Fruit fly (Drosophila melanogaster): ENCODE data around the gene Pgant4.
A peak's percentile ranks its signal among the peaks of the same experiment; 100 is the strongest.

Gene Pgant4

DNA sequence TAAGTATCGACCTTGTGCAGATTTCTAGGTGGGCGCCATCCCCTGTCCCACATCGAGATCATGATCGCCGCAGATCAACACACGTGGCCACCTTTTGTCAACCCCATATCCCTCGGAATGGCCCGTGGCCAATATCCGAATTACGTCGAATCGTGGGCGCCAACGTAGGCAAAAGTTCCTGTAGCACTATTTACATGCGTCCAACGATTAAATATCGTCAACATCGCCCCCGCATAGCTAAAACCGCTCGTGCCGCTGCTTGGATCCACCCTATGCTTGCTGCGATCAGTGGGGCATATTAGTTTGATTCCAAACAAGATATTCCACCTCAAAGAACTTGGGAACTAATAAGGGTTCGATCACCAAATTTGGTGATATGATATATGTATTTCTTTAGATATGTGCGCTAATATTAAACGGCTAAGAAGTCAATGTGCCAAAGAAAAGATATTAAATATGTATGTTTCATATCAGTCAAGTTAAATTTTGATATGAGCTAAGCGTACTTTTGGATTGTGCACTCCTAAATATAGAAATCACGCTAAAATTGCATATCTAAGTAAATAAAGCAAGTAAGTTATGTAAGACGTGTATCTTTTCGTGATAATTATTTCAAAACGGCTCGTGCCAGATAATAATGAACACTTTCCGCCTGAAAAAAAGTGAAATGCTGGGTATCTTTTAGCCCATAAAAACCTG, 4.8 kb downstream of the Pgant4 start (continued):
- TF ChIP-seq CG8281 (tag; optimal IDR thresholded peaks at IDR 0.05), result no peak
- TF ChIP-seq trh (GFP tag; optimal IDR thresholded peaks at IDR 0.05), result no peak
- TF ChIP-seq H15 (GFP tag; IDR thresholded peaks at IDR 0.05), result no peak
- peak; percentile 23 for TF ChIP-seq Hmx (GFP tag; optimal IDR thresholded peaks at IDR 0.05)
- no peak for TF ChIP-seq crc (GFP tag; optimal IDR thresholded peaks at IDR 0.05)
- peak; percentile 68 for TF ChIP-seq CG18619 (GFP tag; optimal IDR thresholded peaks at IDR 0.05)
- TF ChIP-seq CG14965 (GFP tag; optimal IDR thresholded peaks at IDR 0.05; ENCODE audit: borderline replicate concordance), result no peak
- peak; percentile 62 for TF ChIP-seq CG11504 (tag; optimal IDR thresholded peaks at IDR 0.05)
- peak; percentile 31 for TF ChIP-seq CG17829 (tag; optimal IDR thresholded peaks at IDR 0.05)
- TF ChIP-seq onecut (GFP tag; IDR thresholded peaks at IDR 0.05), result no peak
- TF ChIP-seq Nf-YC (tag; optimal IDR thresholded peaks at IDR 0.05), result no peak
- TF ChIP-seq ATbp (GFP tag; optimal IDR thresholded peaks at IDR 0.05), result no peak
- TF ChIP-seq corto (GFP tag; optimal IDR thresholded peaks at IDR 0.05), result no peak
- no peak for TF ChIP-seq bab2 (GFP tag; optimal IDR thresholded peaks at IDR 0.05)
- peak; percentile 52 for TF ChIP-seq CG10543 (GFP tag; optimal IDR thresholded peaks at IDR 0.05)
- TF ChIP-seq CG15011 (GFP tag; optimal IDR thresholded peaks at IDR 0.05), result peak; percentile 11
- TF ChIP-seq CG2129 (GFP tag; IDR thresholded peaks at IDR 0.05; ENCODE audit: partially characterized antibody), result no peak
- TF ChIP-seq H2.0 (GFP tag; IDR thresholded peaks at IDR 0.05), result peak; percentile 14; the same call in 1 of the 2 replicates
- peak; percentile 56 for TF ChIP-seq grau (tag; optimal IDR thresholded peaks at IDR 0.05)
- peak; percentile 39 for TF ChIP-seq CG9817 (tag; optimal IDR thresholded peaks at IDR 0.05)
- no peak for TF ChIP-seq Fer1 (GFP tag; optimal IDR thresholded peaks at IDR 0.05)
- no peak for TF ChIP-seq tna (GFP tag; IDR thresholded peaks at IDR 0.05; ENCODE audit: partially characterized antibody)
- no peak for TF ChIP-seq CG14050 (GFP tag; IDR thresholded peaks at IDR 0.05)
- peak; percentile 40; the same call in 1 of the 2 replicates for TF ChIP-seq Rfx (GFP tag; IDR thresholded peaks at IDR 0.05)
- TF ChIP-seq hth (optimal IDR thresholded peaks at IDR 0.05), result no peak
- no peak for TF ChIP-seq Camta (GFP tag; optimal IDR thresholded peaks at IDR 0.05)
- no peak for TF ChIP-seq Hand (GFP tag; optimal IDR thresholded peaks at IDR 0.05)
- peak; percentile 44 for TF ChIP-seq CG9609 (GFP tag; optimal IDR thresholded peaks at IDR 0.05)
- no peak for TF ChIP-seq dimm (GFP tag; IDR thresholded peaks at IDR 0.05)
- peak; percentile 24 for TF ChIP-seq Six4 (GFP tag; optimal IDR thresholded peaks at IDR 0.05)
- TF ChIP-seq tap (tag; optimal IDR thresholded peaks at IDR 0.05), result no peak
- no peak for TF ChIP-seq CG16813 (GFP tag; IDR thresholded peaks at IDR 0.05; ENCODE audit: partially characterized antibody)
- TF ChIP-seq eve (GFP tag; optimal IDR thresholded peaks at IDR 0.05), result no peak
- TF ChIP-seq tgo (GFP tag; IDR thresholded peaks at IDR 0.05), result no peak
- peak; percentile 53 for TF ChIP-seq dmrt99B (tag; optimal IDR thresholded peaks at IDR 0.05)
- TF ChIP-seq CG18262 (tag; optimal IDR thresholded peaks at IDR 0.05), result peak; percentile 28
- no peak for TF ChIP-seq CG4328 (GFP tag; optimal IDR thresholded peaks at IDR 0.05)
- peak; percentile 15 for TF ChIP-seq Abd-B (GFP tag; optimal IDR thresholded peaks at IDR 0.05)
- no peak for TF ChIP-seq salm (tag; optimal IDR thresholded peaks at IDR 0.05)
- no peak for TF ChIP-seq abd-A (tag; optimal IDR thresholded peaks at IDR 0.05)
- TF ChIP-seq bcd (GFP tag; optimal IDR thresholded peaks at IDR 0.05), result peak; percentile 42
- TF ChIP-seq CHES-1-like (GFP tag; optimal IDR thresholded peaks at IDR 0.05), result peak; percentile 45
- no peak for TF ChIP-seq lbe (GFP tag; optimal IDR thresholded peaks at IDR 0.05)
- no peak for TF ChIP-seq CG17612 (GFP tag; IDR thresholded peaks at IDR 0.05)
- no peak for TF ChIP-seq fd102C (GFP tag; optimal IDR thresholded peaks at IDR 0.05)
- TF ChIP-seq cas (GFP tag; IDR thresholded peaks at IDR 0.05), result no peak
- TF ChIP-seq fd96Cb (tag; optimal IDR thresholded peaks at IDR 0.05), result peak; percentile 19
- no peak for TF ChIP-seq CG3995 (GFP tag; optimal IDR thresholded peaks at IDR 0.05)
- TF ChIP-seq D19B (GFP tag; optimal IDR thresholded peaks at IDR 0.05), result peak; percentile 96
- no peak for TF ChIP-seq E2f2 (GFP tag; IDR thresholded peaks at IDR 0.05)
